5 worm cellular contexts compared by ENCODE assay signal in genomic region chrII:9602566-9602965, ce11.
TF ChIP-seq lines count a peak whose summit lies in the region.

No protein-coding gene starts in this region.

TF ChIP-seq in whole organism, L1 larva, 84 proteins besides CTCF, POLR2A, EP300 and RAD21 (continues in another document):
- TF ChIP-seq irx-1 (tag; optimal IDR thresholded peaks at IDR 0.05; lab: Kevin White, UChicago) (no peak), ceh-63 (GFP tag; optimal IDR thresholded peaks at IDR 0.05; lab: Kevin White, UChicago) (no peak), nhr-19 (GFP tag; conservative IDR thresholded peaks at IDR 0.05; lab: Robert Waterston, UW) (peak; percentile 56), lin-14 (GFP tag; optimal IDR thresholded peaks at IDR 0.05; lab: Kevin White, UChicago) (peak; percentile 5), snu-23 (GFP tag; optimal IDR thresholded peaks at IDR 0.05; lab: Kevin White, UChicago) (peak; percentile 25), nhr-12 (tag; optimal IDR thresholded peaks at IDR 0.05; lab: Kevin White, UChicago) (no peak), sptf-1 (tag; optimal IDR thresholded peaks at IDR 0.05; lab: Kevin White, UChicago) (no peak), ceh-88 (GFP tag; IDR thresholded peaks at IDR 0.05; lab: Robert Waterston, UW) (no peak), ztf-4 (tag; optimal IDR thresholded peaks at IDR 0.05; lab: Kevin White, UChicago) (no peak), aha-1 (tag; optimal IDR thresholded peaks at IDR 0.05; lab: Kevin White, UChicago) (no peak), ets-5 (GFP tag; IDR thresholded peaks at IDR 0.05; lab: Robert Waterston, UW) (no peak), xbp-1 (tag; optimal IDR thresholded peaks at IDR 0.05; lab: Kevin White, UChicago) (no peak), nhr-85 (tag; lab: Kevin White, UChicago) (peak; percentile 70), grh-1 (GFP tag; IDR thresholded peaks at IDR 0.05; lab: Robert Waterston, UW) (no peak), mab-9 (GFP tag; IDR thresholded peaks at IDR 0.05; lab: Robert Waterston, UW) (no peak), blmp-1 (tag; optimal IDR thresholded peaks at IDR 0.05; lab: Kevin White, UChicago) (peak; percentile 76), swsn-7 (tag; optimal IDR thresholded peaks at IDR 0.05; lab: Kevin White, UChicago) (no peak), nhr-71 (tag; optimal IDR thresholded peaks at IDR 0.05; lab: Kevin White, UChicago) (peak; percentile 45), nhr-20 (tag; optimal IDR thresholded peaks at IDR 0.05; lab: Kevin White, UChicago) (peak; percentile 55)

TF ChIP-seq in whole organism, L2 larva, 48 proteins besides CTCF, POLR2A, EP300 and RAD21:
- TF ChIP-seq peb-1 (tag; optimal IDR thresholded peaks at IDR 0.05; lab: Kevin White, UChicago): no peak
- peak; percentile 45 for TF ChIP-seq blmp-1 (tag; optimal IDR thresholded peaks at IDR 0.05; lab: Kevin White, UChicago; ENCODE audit: insufficient read depth)
- TF ChIP-seq lin-11 (tag; optimal IDR thresholded peaks at IDR 0.05; lab: Kevin White, UChicago): no peak
- TF ChIP-seq sma-9 (GFP tag; optimal IDR thresholded peaks at IDR 0.05; lab: Kevin White, UChicago): peak; percentile 55
- no peak for TF ChIP-seq sma-9 (tag; optimal IDR thresholded peaks at IDR 0.05; lab: Kevin White, UChicago)
- peak; percentile 17 for TF ChIP-seq gmeb-1 (tag; optimal IDR thresholded peaks at IDR 0.05; lab: Kevin White, UChicago)
- peak; percentile 42 for TF ChIP-seq crh-2 (tag; optimal IDR thresholded peaks at IDR 0.05; lab: Kevin White, UChicago)
TF ChIP-seq in whole organism, L2 larva: peak in this region for 4.

TF ChIP-seq in whole organism, L3 larva, 47 proteins besides CTCF, POLR2A, EP300 and RAD21:
- TF ChIP-seq nhr-23 (tag; optimal IDR thresholded peaks at IDR 0.05; lab: Kevin White, UChicago) (peak; percentile 44), R02D3.7 (tag; optimal IDR thresholded peaks at IDR 0.05; lab: Kevin White, UChicago) (no peak), fos-1 (tag; optimal IDR thresholded peaks at IDR 0.05; lab: Kevin White, UChicago) (no peak), fkh-2 (tag; optimal IDR thresholded peaks at IDR 0.05; lab: Kevin White, UChicago) (no peak), tbx-2 (tag; optimal IDR thresholded peaks at IDR 0.05; lab: Kevin White, UChicago) (no peak), nhr-25 (tag; optimal IDR thresholded peaks at IDR 0.05; lab: Kevin White, UChicago) (no peak), aly-2 (tag; optimal IDR thresholded peaks at IDR 0.05; lab: Kevin White, UChicago) (no peak), lsy-12 (tag; optimal IDR thresholded peaks at IDR 0.05; lab: Kevin White, UChicago) (no peak), ama-1 (optimal IDR thresholded peaks at IDR 0.05; lab: Kevin White, UChicago) (peak; percentile 12), lin-15B (tag; optimal IDR thresholded peaks at IDR 0.05; lab: Kevin White, UChicago) (no peak), nhr-11 (tag; optimal IDR thresholded peaks at IDR 0.05; lab: Kevin White, UChicago) (peak; percentile 34), unc-62 (GFP tag; optimal IDR thresholded peaks at IDR 0.05; lab: Kevin White, UChicago) (no peak), eor-1 (tag; optimal IDR thresholded peaks at IDR 0.05; lab: Kevin White, UChicago) (no peak), lin-39 (tag; optimal IDR thresholded peaks at IDR 0.05; lab: Kevin White, UChicago) (no peak), zag-1 (tag; optimal IDR thresholded peaks at IDR 0.05; lab: Kevin White, UChicago) (no peak), egl-27 (tag; optimal IDR thresholded peaks at IDR 0.05; lab: Kevin White, UChicago) (no peak), ceh-82 (tag; optimal IDR thresholded peaks at IDR 0.05; lab: Kevin White, UChicago) (no peak), mdl-1 (tag; optimal IDR thresholded peaks at IDR 0.05; lab: Kevin White, UChicago) (no peak), ceh-16 (tag; optimal IDR thresholded peaks at IDR 0.05; lab: Kevin White, UChicago) (no peak), fkh-10 (GFP tag; optimal IDR thresholded peaks at IDR 0.05; lab: Kevin White, UChicago) (no peak), nhr-237 (tag; optimal IDR thresholded peaks at IDR 0.05; lab: Kevin White, UChicago) (no peak)

TF ChIP-seq in whole organism, L4 larva, 104 proteins besides CTCF, POLR2A, EP300 and RAD21:
- TF ChIP-seq daf-12 (tag; optimal IDR thresholded peaks at IDR 0.05; lab: Kevin White, UChicago) (no peak), dmd-9 (GFP tag; IDR thresholded peaks at IDR 0.05; lab: Robert Waterston, UW) (no peak), php-3 (GFP tag; IDR thresholded peaks at IDR 0.05; lab: Robert Waterston, UW) (no peak), arid-1 (GFP tag; conservative IDR thresholded peaks at IDR 0.05; lab: Robert Waterston, UW) (no peak), aha-1 (tag; lab: Kevin White, UChicago) (peak; percentile 89), F26F4.8 (GFP tag; conservative IDR thresholded peaks at IDR 0.05; lab: Robert Waterston, UW) (no peak), ceh-82 (tag; optimal IDR thresholded peaks at IDR 0.05; lab: Kevin White, UChicago) (no peak), T20F7.1 (GFP tag; optimal IDR thresholded peaks at IDR 0.05; lab: Kevin White, UChicago) (no peak), mep-1 (tag; optimal IDR thresholded peaks at IDR 0.05; lab: Kevin White, UChicago) (peak; percentile 4), ceh-44 (GFP tag; IDR thresholded peaks at IDR 0.05; lab: Robert Waterston, UW) (no peak), ceh-28 (tag; optimal IDR thresholded peaks at IDR 0.05; lab: Kevin White, UChicago) (no peak), lin-15B (tag; optimal IDR thresholded peaks at IDR 0.05; lab: Kevin White, UChicago) (no peak), lin-39 (tag; optimal IDR thresholded peaks at IDR 0.05; lab: Kevin White, UChicago) (no peak), jun-1 (tag; optimal IDR thresholded peaks at IDR 0.05; lab: Kevin White, UChicago) (no peak), nhr-28 (tag; optimal IDR thresholded peaks at IDR 0.05; lab: Kevin White, UChicago) (no peak), hmg-1.1 (GFP tag; IDR thresholded peaks at IDR 0.05; lab: Robert Waterston, UW) (no peak), dve-1 (tag; optimal IDR thresholded peaks at IDR 0.05; lab: Kevin White, UChicago; ENCODE audit: insufficient read depth) (peak; percentile 46), daf-16 (GFP tag; optimal IDR thresholded peaks at IDR 0.05; lab: Kevin White, UChicago) (no peak), daf-16 (tag; optimal IDR thresholded peaks at IDR 0.05; lab: Kevin White, UChicago) (no peak), ces-1 (GFP tag; optimal IDR thresholded peaks at IDR 0.05; lab: Kevin White, UChicago) (no peak)
TF ChIP-seq in whole organism, L4 larva: peak in this region for 3.

TF ChIP-seq in whole organism, young adult, 124 proteins besides CTCF, POLR2A, EP300 and RAD21:
- no peak for TF ChIP-seq F57C9.4 (tag; optimal IDR thresholded peaks at IDR 0.05; lab: Kevin White, UChicago)
- TF ChIP-seq nhr-27 (tag; optimal IDR thresholded peaks at IDR 0.05; lab: Kevin White, UChicago): no peak
- no peak for TF ChIP-seq cebp-1 (GFP tag; IDR thresholded peaks at IDR 0.05; lab: Robert Waterston, UW)
- TF ChIP-seq cebp-1 (tag; optimal IDR thresholded peaks at IDR 0.05; lab: Kevin White, UChicago): peak; percentile 31
